Worm (Caenorhabditis elegans): Measurements from ENCODE around the gene rpoa-1.

rpoa-1 gene

DNA sequence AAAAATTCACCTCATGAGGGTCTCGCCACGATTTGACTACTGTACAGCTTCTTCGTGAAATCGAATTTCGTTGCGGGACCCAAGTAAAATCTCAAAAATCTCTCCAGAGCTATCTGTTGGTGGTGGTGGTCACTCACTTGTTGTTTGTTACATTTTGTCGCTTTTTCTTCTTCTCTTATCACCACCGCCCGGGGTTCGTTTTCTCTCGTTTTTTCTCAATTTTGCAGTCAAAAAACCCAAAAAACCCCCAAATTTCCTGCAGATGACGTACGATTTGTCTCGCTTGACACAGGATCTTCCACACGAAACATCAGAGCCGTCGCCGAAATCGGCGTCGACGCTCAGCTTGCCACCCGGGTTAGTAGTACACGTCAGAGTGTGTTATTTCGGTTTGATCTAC is 41.5 kb upstream of the rpoa-1 start, which contains the start of gene R06B9.5:
Gene R06B9.5, plus strand, starts transcription at position 232 of the 400 bp plus-strand sequence.
- no peak for TF ChIP-seq ham-2 (GFP tag; optimal IDR thresholded peaks at IDR 0.05)
- no peak for TF ChIP-seq bed-3 (GFP tag; optimal IDR thresholded peaks at IDR 0.05)
- no peak for TF ChIP-seq hlh-1 (tag; optimal IDR thresholded peaks at IDR 0.05)
- TF ChIP-seq drap-1 (GFP tag; optimal IDR thresholded peaks at IDR 0.05), result no peak
- TF ChIP-seq lin-32 (GFP tag; optimal IDR thresholded peaks at IDR 0.05), result no peak

DNA sequence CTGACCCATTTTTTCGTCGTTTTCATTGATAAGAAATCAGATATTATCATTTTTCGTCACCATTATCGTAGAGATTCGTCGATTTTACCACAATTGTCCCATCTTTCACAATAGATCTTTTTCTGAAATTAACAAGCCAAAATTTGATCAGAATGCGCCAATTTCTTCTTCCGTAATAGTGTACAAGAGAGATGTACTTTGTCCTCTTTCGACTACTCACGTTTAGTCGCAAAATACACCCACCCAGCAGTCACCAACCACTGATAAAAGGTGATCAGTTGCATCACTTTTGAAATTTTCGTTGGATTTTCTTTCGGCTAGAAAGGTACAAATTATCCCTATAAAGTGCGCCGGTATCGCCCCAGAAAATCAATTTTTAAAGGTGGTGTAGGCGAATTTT is 38.0 kb upstream of the rpoa-1 start:
- TF ChIP-seq unc-39 (tag; optimal IDR thresholded peaks at IDR 0.05) (no peak), sptf-1 (tag; optimal IDR thresholded peaks at IDR 0.05) (no peak)

DNA sequence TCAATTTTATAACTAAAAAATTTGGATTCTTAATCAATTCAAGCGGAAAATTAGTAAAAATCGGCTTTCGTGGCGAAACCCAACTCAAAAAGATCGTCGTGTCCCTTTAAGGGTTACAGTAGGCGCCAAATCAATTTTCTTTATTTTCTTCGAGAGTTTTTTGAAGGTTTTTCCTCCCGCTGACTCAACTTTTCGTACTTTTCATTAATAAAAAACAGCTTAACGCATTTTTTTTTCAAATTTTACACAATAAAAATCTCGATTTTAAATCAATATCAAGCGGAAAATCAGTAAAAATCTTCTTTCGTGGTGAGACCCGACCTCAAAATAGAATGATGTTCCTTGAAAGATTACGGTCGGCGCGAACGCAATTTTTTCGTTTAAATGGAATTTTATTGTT is 37.6 kb upstream of the rpoa-1 start:
- TF ChIP-seq nhr-28 (tag; optimal IDR thresholded peaks at IDR 0.05) (no peak), M03D4.4 (tag; optimal IDR thresholded peaks at IDR 0.05) (no peak), drap-1 (GFP tag; optimal IDR thresholded peaks at IDR 0.05) (no peak), elt-1 (tag; optimal IDR thresholded peaks at IDR 0.05; ENCODE audit: borderline replicate concordance, insufficient read depth) (no peak), hlh-1 (tag; optimal IDR thresholded peaks at IDR 0.05) (no peak)

DNA sequence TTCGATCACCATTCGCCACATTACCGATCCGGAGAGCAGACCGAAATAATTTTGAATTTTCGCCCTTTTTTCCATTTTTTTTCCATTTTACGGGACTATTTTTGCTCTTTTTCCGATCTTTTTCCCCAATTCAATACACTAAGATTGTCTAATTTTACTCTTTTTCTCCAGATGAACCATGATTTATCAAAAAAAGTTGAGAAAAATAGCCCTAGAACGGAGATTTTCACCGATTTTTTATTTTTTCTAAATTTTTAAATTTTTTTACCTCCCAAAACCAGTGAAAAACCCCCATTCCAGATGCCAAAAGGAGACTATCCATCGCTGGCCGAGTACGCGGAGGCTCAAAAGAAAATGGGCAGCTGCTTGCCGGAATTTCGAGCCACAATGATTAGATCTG is 34.8 kb upstream of the rpoa-1 start, which contains the start of gene Y54G9A.9:
Gene Y54G9A.9, plus strand, starts transcription at position 301 of the 400 bp plus-strand sequence.
- TF ChIP-seq mab-5 (tag; optimal IDR thresholded peaks at IDR 0.05), result no peak

DNA sequence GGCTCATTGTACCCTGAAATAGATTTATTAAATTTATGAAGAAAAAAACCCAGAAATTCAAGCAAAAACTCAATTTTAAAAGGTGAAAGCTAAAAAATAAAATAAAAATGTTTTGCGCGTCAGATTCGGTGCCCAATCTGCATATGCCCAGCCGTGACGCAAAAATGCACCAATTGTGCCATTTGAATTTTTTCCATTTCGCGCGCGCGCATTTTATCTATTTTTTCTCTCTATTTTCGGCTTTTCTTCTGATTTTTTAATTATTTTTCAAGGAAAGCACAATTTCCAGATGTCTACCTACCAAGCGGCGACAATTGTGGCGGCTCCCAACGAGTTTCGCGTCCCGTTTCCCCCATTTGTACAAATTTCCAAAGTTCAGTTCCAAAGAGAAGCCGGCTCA is 31.2 kb upstream of the rpoa-1 start, which contains the start of the genes Y54G9A.7 and bub-3:
Gene Y54G9A.7, minus strand, starts transcription at position 7 of the 400 bp plus-strand sequence.
Gene bub-3, plus strand, starts transcription at position 270 of the 400 bp plus-strand sequence.
- TF ChIP-seq lin-13 (tag; optimal IDR thresholded peaks at IDR 0.05) (no peak), ceh-83 (GFP tag; optimal IDR thresholded peaks at IDR 0.05) (no peak), mep-1 (tag; optimal IDR thresholded peaks at IDR 0.05) (peak; percentile 14), lsy-2 (tag; optimal IDR thresholded peaks at IDR 0.05) (peak; percentile 27), ceh-43 (GFP tag; optimal IDR thresholded peaks at IDR 0.05) (no peak)

DNA sequence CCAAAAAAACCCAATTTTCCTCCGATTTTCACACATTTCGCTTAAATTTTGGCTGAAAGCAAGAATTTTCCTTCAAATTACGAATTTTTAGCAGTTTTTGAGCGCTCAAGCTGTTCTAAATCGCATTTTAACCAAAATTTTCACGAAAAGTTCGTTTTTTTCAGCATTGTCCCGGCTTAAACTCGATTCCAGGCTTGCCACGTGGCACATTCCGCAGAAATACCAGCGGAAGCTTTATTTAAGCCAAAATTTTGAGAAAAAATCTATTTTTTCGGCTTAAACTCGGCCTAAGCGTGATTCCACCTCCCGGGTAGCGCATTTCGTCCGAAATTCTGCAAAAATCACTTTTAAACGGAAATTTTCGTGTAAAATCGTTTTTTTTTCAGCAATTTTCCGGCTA is 29.2 kb upstream of the rpoa-1 start:
- no peak for TF ChIP-seq mab-5 (tag; optimal IDR thresholded peaks at IDR 0.05)
- TF ChIP-seq ceh-39 (tag; optimal IDR thresholded peaks at IDR 0.05), result no peak
- no peak for TF ChIP-seq ztf-11 (tag; optimal IDR thresholded peaks at IDR 0.05)
- no peak for TF ChIP-seq ham-2 (GFP tag; optimal IDR thresholded peaks at IDR 0.05)
- TF ChIP-seq mep-1 (tag; optimal IDR thresholded peaks at IDR 0.05), result no peak
- TF ChIP-seq unc-39 (tag; optimal IDR thresholded peaks at IDR 0.05), result no peak
- TF ChIP-seq cnd-1 (tag; optimal IDR thresholded peaks at IDR 0.05), result no peak
- TF ChIP-seq unc-62 (GFP tag; optimal IDR thresholded peaks at IDR 0.05), result no peak
- no peak for TF ChIP-seq ceh-83 (GFP tag; optimal IDR thresholded peaks at IDR 0.05)
- TF ChIP-seq sem-2 (GFP tag; optimal IDR thresholded peaks at IDR 0.05), result no peak
- no peak for TF ChIP-seq tbx-8 (GFP tag; optimal IDR thresholded peaks at IDR 0.05)
- no peak for TF ChIP-seq nhr-28 (tag; optimal IDR thresholded peaks at IDR 0.05)
- TF ChIP-seq lsy-2 (tag; optimal IDR thresholded peaks at IDR 0.05), result no peak
- TF ChIP-seq zip-8 (tag; optimal IDR thresholded peaks at IDR 0.05), result no peak
- TF ChIP-seq unc-120 (tag; optimal IDR thresholded peaks at IDR 0.05; ENCODE audit: poor library complexity, severe bottlenecking), result no peak
- no peak for TF ChIP-seq nhr-237 (tag; optimal IDR thresholded peaks at IDR 0.05)

DNA sequence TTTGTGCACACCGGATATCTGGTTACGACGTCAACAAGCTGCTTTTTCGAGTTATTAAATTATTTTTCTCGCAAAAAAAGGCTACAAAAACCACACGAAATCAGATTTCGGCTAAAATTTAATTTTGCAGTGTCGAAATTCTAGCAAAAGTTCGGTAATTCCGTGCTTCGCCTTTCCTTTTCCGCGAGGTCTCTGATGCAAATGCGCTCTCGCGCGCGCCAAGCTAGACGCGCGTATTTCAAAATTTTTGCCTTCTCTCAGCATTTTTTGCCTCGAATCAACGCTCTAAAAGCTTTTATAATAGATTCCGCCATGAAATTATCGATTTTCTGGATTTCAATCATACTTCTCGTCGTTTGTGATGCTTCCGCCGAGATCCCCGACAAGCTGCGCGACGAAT is 28.2 kb upstream of the rpoa-1 start, which contains the start of gene Y54G9A.5:
Gene Y54G9A.5, plus strand, starts transcription at position 245 of the 400 bp plus-strand sequence.
- TF ChIP-seq elt-3 (tag; optimal IDR thresholded peaks at IDR 0.05) (no peak), mls-2 (tag; optimal IDR thresholded peaks at IDR 0.05) (no peak), bed-3 (GFP tag; optimal IDR thresholded peaks at IDR 0.05) (no peak), tbx-8 (GFP tag; optimal IDR thresholded peaks at IDR 0.05) (no peak), flh-1 (GFP tag; optimal IDR thresholded peaks at IDR 0.05) (no peak), snpc-4 (tag; optimal IDR thresholded peaks at IDR 0.05) (no peak), nhr-76 (tag; optimal IDR thresholded peaks at IDR 0.05) (no peak), hlh-1 (tag; optimal IDR thresholded peaks at IDR 0.05) (no peak), unc-39 (tag; optimal IDR thresholded peaks at IDR 0.05) (no peak), blmp-1 (tag; optimal IDR thresholded peaks at IDR 0.05) (no peak), mab-5 (tag; optimal IDR thresholded peaks at IDR 0.05) (no peak), nhr-12 (tag; optimal IDR thresholded peaks at IDR 0.05) (no peak)
